Fruit fly (Drosophila melanogaster) whole organism, embryonic: ENCODE data around the gene CG6153.

Source experiments
- ATbp ChIP-seq: fragments of 200-800 bp; sonication (Bioruptor generic); optimal IDR thresholded peaks from 2 replicates; lab custom pipeline; 2017; ENCODE audit warnings: missing biosample characterization, mild to moderate bottlenecking, missing genetic modification characterization, missing genetic modification reagents
- Adf1 ChIP-seq: fragments of 200-800 bp; sonication (Bioruptor generic); IDR thresholded peaks from 2 replicates; pipeline ENCODE4 v1.3.6; 2022; ENCODE audit warnings: missing biosample characterization, missing genetic modification characterization
- Aef1 ChIP-seq: fragments of 200-800 bp; sonication (Bioruptor generic); IDR thresholded peaks from 3 replicates; pipeline ENCODE4 v1.3.6; 2022; ENCODE audit warnings: missing biosample characterization, missing genetic modification characterization
- CG10321 ChIP-seq: fragments of 200-800 bp; sonication (Bioruptor generic); IDR thresholded peaks from 2 replicates; pipeline ENCODE4 v1.3.6; 2022; ENCODE audit warnings: missing biosample characterization, missing genetic modification characterization
- CG11456 ChIP-seq: fragments of 200-800 bp; sonication (Bioruptor generic); IDR thresholded peaks from 3 replicates; pipeline ENCODE4 v1.3.6; 2022; ENCODE audit warnings: missing biosample characterization, missing genetic modification characterization
- CG12071 ChIP-seq: fragments of 200-800 bp; sonication (Bioruptor generic); optimal IDR thresholded peaks from 3 replicates; lab custom pipeline; 2018; ENCODE audit warnings: missing biosample characterization, mild to moderate bottlenecking, missing genetic modification characterization
- CG12769 ChIP-seq: fragments of 200-800 bp; sonication (Bioruptor generic); optimal IDR thresholded peaks from 2 replicates; lab custom pipeline; 2019; ENCODE audit warnings: missing biosample characterization, mild to moderate bottlenecking, missing genetic modification characterization, moderate library complexity
- CG13287 ChIP-seq: fragments of 200-800 bp; sonication (Bioruptor generic); IDR thresholded peaks from 2 replicates; pipeline ENCODE4 v1.3.6; 2022; ENCODE audit warnings: missing biosample characterization, missing genetic modification characterization; ENCODE audit not compliant: partially characterized antibody
- CG14441 ChIP-seq: fragments of 200-800 bp; sonication (Bioruptor generic); IDR thresholded peaks from 2 replicates; pipeline ENCODE4 v1.3.6; 2022; ENCODE audit warnings: missing biosample characterization, missing genetic modification characterization
- CG15514 ChIP-seq: fragments of 200-800 bp; sonication (Bioruptor generic); optimal IDR thresholded peaks from 3 replicates; lab custom pipeline; 2017; ENCODE audit warnings: missing biosample characterization, missing genetic modification characterization, mild to moderate bottlenecking, moderate library complexity, missing genetic modification reagents
- CG16813 ChIP-seq: fragments of 200-800 bp; sonication (Bioruptor generic); IDR thresholded peaks from 3 replicates; pipeline ENCODE4 v1.3.6; 2022; ENCODE audit warnings: missing biosample characterization, missing genetic modification characterization; ENCODE audit not compliant: partially characterized antibody
- CG17361 ChIP-seq: fragments of 200-800 bp; sonication (Bioruptor generic); IDR thresholded peaks from 3 replicates; pipeline ENCODE4 v1.3.6; 2022; ENCODE audit warnings: missing biosample characterization, missing genetic modification characterization
- CG18476 ChIP-seq: fragments of 200-800 bp; sonication (Bioruptor generic); optimal IDR thresholded peaks from 2 replicates; lab custom pipeline; 2016; ENCODE audit warnings: missing biosample characterization, mild to moderate bottlenecking, missing genetic modification characterization
- CG2116 ChIP-seq: fragments of 200-800 bp; sonication (Bioruptor generic); optimal IDR thresholded peaks from 3 replicates; lab custom pipeline; 2018; ENCODE audit warnings: missing biosample characterization, mild to moderate bottlenecking, missing genetic modification characterization
- CG33213 ChIP-seq: fragments of 200-800 bp; sonication (Bioruptor generic); optimal IDR thresholded peaks from 3 replicates; lab custom pipeline; 2016; ENCODE audit warnings: missing biosample characterization, missing genetic modification characterization
- CG34376 ChIP-seq: fragments of 200-800 bp; sonication (Bioruptor generic); optimal IDR thresholded peaks from 2 replicates; lab custom pipeline; 2018; ENCODE audit warnings: missing biosample characterization, mild to moderate bottlenecking, missing genetic modification characterization
- CG43689 ChIP-seq: fragments of 200-800 bp; sonication (Bioruptor generic); IDR thresholded peaks from 2 replicates; pipeline ENCODE4 v1.3.6; 2022; ENCODE audit warnings: missing biosample characterization, missing genetic modification characterization
- CG5180 ChIP-seq: fragments of 200-800 bp; sonication (Bioruptor generic); optimal IDR thresholded peaks from 3 replicates; lab custom pipeline; 2017; ENCODE audit warnings: missing biosample characterization, missing genetic modification characterization, mild to moderate bottlenecking, moderate library complexity, missing genetic modification reagents
- CG6765 ChIP-seq: fragments of 200-800 bp; sonication (Bioruptor generic); optimal IDR thresholded peaks from 3 replicates; lab custom pipeline; 2017; ENCODE audit warnings: missing biosample characterization, mild to moderate bottlenecking, missing genetic modification characterization
- CrebB ChIP-seq: fragments of 200-800 bp; sonication (Bioruptor generic); optimal IDR thresholded peaks from 3 replicates; lab custom pipeline; 2018; ENCODE audit warnings: missing biosample characterization, mild to moderate bottlenecking, missing genetic modification characterization
- Dbx ChIP-seq: fragments of 200-800 bp; sonication (Bioruptor generic); IDR thresholded peaks from 3 replicates; pipeline ENCODE4 v1.3.6; 2022; ENCODE audit warnings: missing biosample characterization, missing genetic modification characterization
- Dip2 ChIP-seq: fragments of 200-800 bp; sonication (Bioruptor generic); IDR thresholded peaks from 2 replicates; pipeline ENCODE4 v1.3.6; 2022; ENCODE audit warnings: missing biosample characterization, missing genetic modification characterization
- E2f2 ChIP-seq: fragments of 200-800 bp; sonication (Bioruptor generic); IDR thresholded peaks from 2 replicates; pipeline ENCODE4 v1.3.6; 2022; ENCODE audit warnings: missing biosample characterization, missing genetic modification characterization
- Eip74EF ChIP-seq, 2 experiments: fragments of 200-800 bp in 1 of 2; fragments of >200 bp in 1 of 2; sonication (Bioruptor generic) in 1 of 2; optimal IDR thresholded peaks; 2 replicates each; lab custom pipeline; 2017 to 2019; ENCODE audit warnings: missing biosample characterization in 2 of 2, missing genetic modification characterization in 2 of 2, mild to moderate bottlenecking in 1 of 2, moderate library complexity in 1 of 2
- Fer3 ChIP-seq: fragments of 200-800 bp; sonication (Bioruptor generic); optimal IDR thresholded peaks from 2 replicates; lab custom pipeline; 2018; ENCODE audit warnings: missing biosample characterization, mild to moderate bottlenecking, missing genetic modification characterization, moderate library complexity
- HHEX ChIP-seq: fragments of 200-800 bp; sonication (Bioruptor generic); optimal IDR thresholded peaks from 3 replicates; lab custom pipeline; 2017; ENCODE audit warnings: missing biosample characterization, mild to moderate bottlenecking, missing genetic modification characterization, missing genetic modification reagents
- HmgZ ChIP-seq: fragments of 200-800 bp; sonication (Bioruptor generic); optimal IDR thresholded peaks from 2 replicates; lab custom pipeline; 2018; ENCODE audit warnings: missing biosample characterization, mild to moderate bottlenecking, missing genetic modification characterization
- NC2α ChIP-seq: fragments of 200-800 bp; sonication (Bioruptor generic); optimal IDR thresholded peaks from 2 replicates; lab custom pipeline; 2016; ENCODE audit warnings: missing biosample characterization, missing genetic modification characterization
- Nf-YC ChIP-seq: fragments of 200-800 bp; optimal IDR thresholded peaks from 3 replicates; lab custom pipeline; 2019; ENCODE audit warnings: missing biosample characterization, mild to moderate bottlenecking, missing genetic modification characterization, moderate library complexity
- Ravus ChIP-seq: fragments of 200-800 bp; sonication (Bioruptor generic); IDR thresholded peaks from 2 replicates; pipeline ENCODE4 v1.3.6; 2022; ENCODE audit warnings: missing biosample characterization, missing genetic modification characterization
- Rfx ChIP-seq: fragments of 200-800 bp; sonication (Bioruptor generic); IDR thresholded peaks from 2 replicates; pipeline ENCODE4 v1.3.6; 2022; ENCODE audit warnings: missing biosample characterization, missing genetic modification characterization
- Vsx1 ChIP-seq: fragments of 200-800 bp; sonication (Bioruptor generic); optimal IDR thresholded peaks from 2 replicates; lab custom pipeline; 2017; ENCODE audit warnings: missing biosample characterization, mild to moderate bottlenecking, missing genetic modification characterization, missing genetic modification reagents
- ab ChIP-seq: fragments of 200-800 bp; sonication (Bioruptor generic); optimal IDR thresholded peaks from 2 replicates; lab custom pipeline; 2016; ENCODE audit warnings: missing biosample characterization, missing genetic modification characterization
- aop ChIP-seq: fragments of 200-800 bp; sonication (Bioruptor generic); IDR thresholded peaks from 2 replicates; pipeline ENCODE4 v1.3.6; 2022; ENCODE audit warnings: missing biosample characterization, missing genetic modification characterization
- cg ChIP-seq: fragments of 200-800 bp; sonication (Bioruptor generic); optimal IDR thresholded peaks from 3 replicates; lab custom pipeline; 2019; ENCODE audit warnings: missing biosample characterization, mild to moderate bottlenecking, missing genetic modification characterization, moderate library complexity
- chinmo ChIP-seq: fragments of 200-800 bp; sonication (Bioruptor generic); IDR thresholded peaks from 4 replicates; pipeline ENCODE4 v1.3.6; 2022; ENCODE audit warnings: missing biosample characterization, missing genetic modification characterization; ENCODE audit not compliant: partially characterized antibody
- danr ChIP-seq: fragments of 200-800 bp; sonication (Bioruptor generic); IDR thresholded peaks from 2 replicates; pipeline ENCODE4 v1.3.6; 2022; ENCODE audit warnings: missing biosample characterization, missing genetic modification characterization
- dpn ChIP-seq, 2 experiments: fragments of 200-800 bp; sonication (Bioruptor generic); optimal IDR thresholded peaks; 3 replicates each; lab custom pipeline; 2016; ENCODE audit warnings: missing biosample characterization in 2 of 2, missing genetic modification characterization in 2 of 2
- esg ChIP-seq: fragments of 200-800 bp; sonication (Bioruptor generic); conservative IDR thresholded peaks from 2 replicates; pipeline ENCODE4 v1.3.6; 2022; ENCODE audit warnings: missing biosample characterization, missing genetic modification characterization
- eyg ChIP-seq: fragments of 200-800 bp; sonication (Bioruptor generic); optimal IDR thresholded peaks from 3 replicates; lab custom pipeline; 2016; ENCODE audit warnings: missing biosample characterization, missing genetic modification characterization
- insv ChIP-seq, 2 experiments: fragments of 200-800 bp; sonication (Bioruptor generic); optimal IDR thresholded peaks; 3 replicates each; lab custom pipeline; 2016 to 2018; ENCODE audit warnings: missing biosample characterization in 2 of 2, missing genetic modification characterization in 2 of 2
- jumu ChIP-seq: fragments of 200-800 bp; sonication (Bioruptor generic); optimal IDR thresholded peaks from 3 replicates; lab custom pipeline; 2016; ENCODE audit warnings: missing biosample characterization, missing genetic modification characterization
- lab ChIP-seq: fragments of 200-800 bp; sonication (Bioruptor generic); optimal IDR thresholded peaks from 3 replicates; lab custom pipeline; 2017; ENCODE audit warnings: missing biosample characterization, missing genetic modification characterization, mild to moderate bottlenecking, moderate library complexity, missing genetic modification reagents
- salm ChIP-seq: fragments of 200-800 bp; sonication (Bioruptor generic); optimal IDR thresholded peaks from 2 replicates; lab custom pipeline; 2018; ENCODE audit warnings: missing biosample characterization, mild to moderate bottlenecking, missing genetic modification characterization
- sens ChIP-seq: fragments of 200-800 bp; sonication (Bioruptor generic); peaks from one replicate; lab custom pipeline; 2016; ENCODE audit warnings: missing biosample characterization, missing genetic modification characterization
- sr ChIP-seq: fragments of 200-800 bp; sonication (Bioruptor generic); IDR thresholded peaks from 3 replicates; pipeline ENCODE4 v1.3.6; 2022; ENCODE audit warnings: missing biosample characterization, missing genetic modification characterization
- ssp ChIP-seq: fragments of 200-800 bp; sonication (Bioruptor generic); IDR thresholded peaks from 2 replicates; pipeline ENCODE4 v1.3.6; 2022; ENCODE audit warnings: missing biosample characterization, missing genetic modification characterization
- tgo ChIP-seq: fragments of 200-800 bp; sonication (Bioruptor generic); IDR thresholded peaks from 3 replicates; pipeline ENCODE4 v1.3.6; 2022; ENCODE audit warnings: missing biosample characterization, missing genetic modification characterization

The CG6153 gene

DNA sequence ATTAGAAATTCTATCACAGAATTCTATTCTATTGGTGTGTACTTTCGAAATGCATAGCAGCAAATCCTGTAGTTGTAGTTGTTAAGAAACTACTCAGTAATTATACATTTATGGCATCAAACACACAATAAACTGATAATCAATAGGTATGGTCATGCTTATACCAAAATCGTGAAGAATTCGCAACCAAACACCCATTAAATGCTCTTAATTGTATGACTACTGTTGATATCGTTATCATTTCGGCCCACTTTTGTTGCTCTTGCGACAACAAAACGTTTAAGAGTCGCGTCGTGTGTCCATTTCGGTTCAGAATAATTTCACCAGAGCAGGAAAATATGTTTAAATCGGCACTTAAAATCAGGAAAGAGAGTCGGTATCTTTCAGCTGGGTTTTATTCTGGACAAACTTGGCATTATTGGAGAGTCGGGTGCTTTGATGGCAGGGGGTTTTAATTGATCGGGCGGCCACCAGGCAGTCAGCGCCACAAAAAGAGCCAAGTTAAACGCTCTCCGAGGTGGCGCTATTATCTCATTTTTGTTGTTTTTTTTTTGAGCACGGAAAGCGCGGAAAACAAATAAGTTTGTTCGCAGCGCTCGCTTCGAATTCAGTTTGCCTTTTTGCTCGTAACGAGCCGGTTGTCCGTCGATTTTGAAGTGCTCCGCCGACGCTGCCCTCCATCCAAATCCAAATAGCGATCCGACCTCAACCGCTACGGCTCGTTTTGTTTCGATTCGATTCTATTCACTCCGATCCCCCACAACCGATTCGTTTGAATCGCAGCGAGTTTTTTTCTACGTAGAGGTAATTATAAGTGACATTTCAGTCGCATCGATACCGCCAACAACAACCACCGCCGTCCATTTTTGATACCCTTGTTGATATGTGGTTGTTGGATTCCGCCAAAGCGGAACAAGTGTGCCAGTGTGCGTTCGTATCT, 25.9 kb downstream of the CG6153 start, which contains the start of gene MRP (continued):
- TF ChIP-seq NC2α (no peak), CG14441 (GFP tag; lab: Robert Waterston, UW) (peak; percentile 35; the same call in 1 of the 2 replicates), CG13287 (GFP tag; lab: Robert Waterston, UW) (peak; percentile 51), esg (no peak), HmgZ (peak; percentile 4), CG6765 (GFP tag; lab: Kevin White, UChicago) (peak; percentile 34), Adf1 (GFP tag; lab: Robert Waterston, UW) (peak; percentile 63), sens (GFP tag; lab: Kevin White, UChicago) (peak; percentile 30), Dip2 (GFP tag; lab: Robert Waterston, UW) (no peak), Vsx1 (GFP tag; lab: Kevin White, UChicago) (peak; percentile 31), CG17361 (GFP tag; lab: Robert Waterston, UW) (no peak), ATbp (no peak), Ravus (GFP tag; lab: Robert Waterston, UW) (no peak), CrebB (tag; lab: Kevin White, UChicago) (no peak), eyg (GFP tag; lab: Kevin White, UChicago) (no peak), Eip74EF (GFP tag; optimal IDR thresholded peaks at IDR 0.05; lab: Kevin White, UChicago) (no peak), insv (GFP tag; optimal IDR thresholded peaks at IDR 0.05; lab: Kevin White, UChicago) (no peak), Fer3 (tag; lab: Kevin White, UChicago) (no peak), CG43689 (GFP tag; lab: Robert Waterston, UW) (no peak), CG33213 (no peak), salm (tag; lab: Kevin White, UChicago) (no peak), sr (GFP tag; lab: Robert Waterston, UW) (no peak), dpn (GFP tag; optimal IDR thresholded peaks at IDR 0.05; lab: Kevin White, UChicago) (no peak), cg (peak; percentile 48), danr (GFP tag; lab: Robert Waterston, UW) (no peak), CG15514 (no peak), aop (GFP tag; lab: Robert Waterston, UW) (no peak), CG5180 (GFP tag; lab: Kevin White, UChicago) (peak; percentile 60), chinmo (GFP tag; lab: Robert Waterston, UW) (peak; percentile 97), lab (GFP tag; lab: Kevin White, UChicago) (peak; percentile 51), jumu (GFP tag; lab: Kevin White, UChicago) (no peak), CG12769 (tag; lab: Kevin White, UChicago) (peak; percentile 35), Nf-YC (tag; lab: Kevin White, UChicago) (peak; percentile 51), Dbx (GFP tag; lab: Robert Waterston, UW) (0 out of 3 replicates have a peak, but pooled peaks have one; percentile 54), Rfx (GFP tag; lab: Robert Waterston, UW) (peak; percentile 34; the same call in 1 of the 2 replicates), CG2116 (GFP tag; lab: Kevin White, UChicago) (no peak), CG16813 (0 out of 3 replicates have a peak, but pooled peaks have one; percentile 24), E2f2 (peak; percentile 29; the same call in 1 of the 2 replicates), tgo (GFP tag; lab: Robert Waterston, UW) (no peak), Aef1 (GFP tag; lab: Robert Waterston, UW) (peak; percentile 28; the same call in 1 of the 3 replicates), CG12071 (peak; percentile 28), CG34376 (GFP tag; lab: Kevin White, UChicago) (peak; percentile 63), ssp (GFP tag; lab: Robert Waterston, UW) (no peak), HHEX (GFP tag; lab: Kevin White, UChicago) (no peak), ab (no peak), CG18476 (GFP tag; lab: Kevin White, UChicago) (no peak), CG11456 (0 out of 3 replicates have a peak, but pooled peaks have one; percentile 52), CG10321 (no peak)
